Fruit fly (Drosophila melanogaster): ENCODE results near the gene simj.

The simj gene

dm6 chr3L:10724810-10725444 lies 60.4 kb downstream of the simj start:
- TF ChIP-seq Myc (optimal IDR thresholded peaks at IDR 0.05) (no peak), h (optimal IDR thresholded peaks at IDR 0.05) (no peak), insv (optimal IDR thresholded peaks at IDR 0.05) (no peak), ttk (optimal IDR thresholded peaks at IDR 0.05) (no peak), Sin3A (optimal IDR thresholded peaks at IDR 0.05) (no peak), psq (optimal IDR thresholded peaks at IDR 0.05) (no peak)

- no peak for TF ChIP-seq ttk (optimal IDR thresholded peaks at IDR 0.05)
- no peak for TF ChIP-seq Sin3A (optimal IDR thresholded peaks at IDR 0.05)
- no peak for TF ChIP-seq psq (optimal IDR thresholded peaks at IDR 0.05)
- no peak for TF ChIP-seq h (optimal IDR thresholded peaks at IDR 0.05)
- TF ChIP-seq insv (optimal IDR thresholded peaks at IDR 0.05), result no peak
- TF ChIP-seq Myc (optimal IDR thresholded peaks at IDR 0.05), result no peak
Observed at dm6 chr3L:10727123-10727522, 62.6 kb downstream of the simj start.

dm6 chr3L:10732032-10732431 lies 67.5 kb downstream of the simj start:
- TF ChIP-seq insv (optimal IDR thresholded peaks at IDR 0.05) (no peak), ttk (optimal IDR thresholded peaks at IDR 0.05) (no peak), psq (optimal IDR thresholded peaks at IDR 0.05) (no peak), Myc (optimal IDR thresholded peaks at IDR 0.05) (no peak), Sin3A (optimal IDR thresholded peaks at IDR 0.05) (no peak), h (optimal IDR thresholded peaks at IDR 0.05) (no peak)

dm6 chr3L:10733502-10733901 lies 69.0 kb downstream of the simj start:
- TF ChIP-seq psq (optimal IDR thresholded peaks at IDR 0.05) (no peak), insv (optimal IDR thresholded peaks at IDR 0.05) (no peak), h (optimal IDR thresholded peaks at IDR 0.05) (no peak), Myc (optimal IDR thresholded peaks at IDR 0.05) (no peak), Sin3A (optimal IDR thresholded peaks at IDR 0.05) (no peak), ttk (optimal IDR thresholded peaks at IDR 0.05) (no peak)

dm6 chr3L:10734561-10734960 lies 70.0 kb downstream of the simj start:
- TF ChIP-seq Myc (optimal IDR thresholded peaks at IDR 0.05) (no peak), ttk (optimal IDR thresholded peaks at IDR 0.05) (no peak), Sin3A (optimal IDR thresholded peaks at IDR 0.05) (no peak), psq (optimal IDR thresholded peaks at IDR 0.05) (no peak), h (optimal IDR thresholded peaks at IDR 0.05) (no peak), insv (optimal IDR thresholded peaks at IDR 0.05) (no peak)

- TF ChIP-seq ttk (optimal IDR thresholded peaks at IDR 0.05) (no peak), Myc (optimal IDR thresholded peaks at IDR 0.05) (no peak), Sin3A (optimal IDR thresholded peaks at IDR 0.05) (no peak), h (optimal IDR thresholded peaks at IDR 0.05) (no peak), insv (optimal IDR thresholded peaks at IDR 0.05) (no peak), psq (optimal IDR thresholded peaks at IDR 0.05) (no peak)
Observed at dm6 chr3L:10735095-10735494, 70.6 kb downstream of the simj start.

- TF ChIP-seq h (optimal IDR thresholded peaks at IDR 0.05) (no peak), insv (optimal IDR thresholded peaks at IDR 0.05) (no peak), Myc (optimal IDR thresholded peaks at IDR 0.05) (no peak), ttk (optimal IDR thresholded peaks at IDR 0.05) (no peak), Sin3A (optimal IDR thresholded peaks at IDR 0.05) (no peak), psq (optimal IDR thresholded peaks at IDR 0.05) (no peak)
Observed at dm6 chr3L:10736483-10737122, 72.1 kb downstream of the simj start.

dm6 chr3L:10737123-10737709 lies 72.7 kb downstream of the simj start:
- TF ChIP-seq h (optimal IDR thresholded peaks at IDR 0.05) (no peak), psq (optimal IDR thresholded peaks at IDR 0.05) (no peak), Sin3A (optimal IDR thresholded peaks at IDR 0.05) (no peak)

- TF ChIP-seq psq (optimal IDR thresholded peaks at IDR 0.05), result no peak
- no peak for TF ChIP-seq insv (optimal IDR thresholded peaks at IDR 0.05)
- TF ChIP-seq ttk (optimal IDR thresholded peaks at IDR 0.05), result no peak
- no peak for TF ChIP-seq h (optimal IDR thresholded peaks at IDR 0.05)
- TF ChIP-seq Sin3A (optimal IDR thresholded peaks at IDR 0.05), result no peak
- TF ChIP-seq Myc (optimal IDR thresholded peaks at IDR 0.05), result no peak
Observed at dm6 chr3L:10738347-10739108, 74.0 kb downstream of the simj start.

dm6 chr3L:10739109-10739665 lies 74.6 kb downstream of the simj start:
- TF ChIP-seq Sin3A (optimal IDR thresholded peaks at IDR 0.05) (no peak), ttk (optimal IDR thresholded peaks at IDR 0.05) (no peak), Myc (optimal IDR thresholded peaks at IDR 0.05) (no peak), psq (optimal IDR thresholded peaks at IDR 0.05) (no peak), insv (optimal IDR thresholded peaks at IDR 0.05) (no peak)

dm6 chr3L:10739666-10740417 lies 75.3 kb downstream of the simj start:
- TF ChIP-seq psq (optimal IDR thresholded peaks at IDR 0.05), result no peak
- no peak for TF ChIP-seq Sin3A (optimal IDR thresholded peaks at IDR 0.05)
- no peak for TF ChIP-seq ttk (optimal IDR thresholded peaks at IDR 0.05)
- TF ChIP-seq h (optimal IDR thresholded peaks at IDR 0.05), result no peak
- no peak for TF ChIP-seq insv (optimal IDR thresholded peaks at IDR 0.05)
- TF ChIP-seq Myc (optimal IDR thresholded peaks at IDR 0.05), result no peak
